Fruit fly (Drosophila melanogaster) S2 (cell line): ENCODE results near the gene bun.

Experiments used
- CG8478 ChIP-seq: fragments of >200 bp; optimal IDR thresholded peaks from 2 replicates; lab custom pipeline; 2018
- CTCF ChIP-seq, 2 experiments: fragments of >200 bp; optimal IDR thresholded peaks; 2 replicates each; lab custom pipeline; 2018

DNA sequence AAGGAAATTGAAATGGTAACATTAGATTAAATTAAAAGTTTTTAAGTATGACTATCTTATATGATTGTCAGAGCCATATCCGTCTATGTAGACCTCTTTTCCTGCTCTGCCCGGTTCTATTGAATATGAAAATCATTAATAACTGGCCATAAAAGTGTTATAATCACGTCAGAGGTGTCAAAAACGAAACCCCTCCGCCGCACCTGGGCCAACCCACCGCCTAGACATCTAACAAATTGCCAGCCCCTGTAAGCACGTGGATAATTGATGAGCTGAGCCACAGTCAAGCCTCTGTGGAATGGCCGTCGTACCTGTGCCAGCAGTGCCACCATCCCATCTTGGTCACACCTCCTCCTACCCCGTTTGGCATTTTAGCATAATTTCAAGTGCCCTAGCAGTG, 49.4 kb upstream of the bun start:
- no peak for TF ChIP-seq CTCF (optimal IDR thresholded peaks at IDR 0.05; lab: Kevin White, UChicago)
- no peak for TF ChIP-seq CG8478 (lab: Kevin White, UChicago)
